Fruit fly (Drosophila melanogaster) Kc167 (cell line): ENCODE results near the gene sle.
"Not testable (repeated sequence)": the region's sequence is repeated elsewhere in the genome, so short reads cannot be mapped to it uniquely, and the experiment has no call there.

Source experiments
- Myc ChIP-seq: fragments of >200 bp; optimal IDR thresholded peaks from 2 replicates; lab custom pipeline; 2017; ENCODE audit warnings: missing external identifiers
- Sin3A ChIP-seq: fragments of >200 bp; optimal IDR thresholded peaks from 2 replicates; lab custom pipeline; 2018; ENCODE audit warnings: missing external identifiers
- h ChIP-seq: fragments of >200 bp; optimal IDR thresholded peaks from 3 replicates; lab custom pipeline; 2018; ENCODE audit warnings: missing external identifiers
- insv ChIP-seq: fragments of >200 bp; optimal IDR thresholded peaks from 3 replicates; lab custom pipeline; 2018; ENCODE audit warnings: missing external identifiers
- psq ChIP-seq: fragments of >200 bp; optimal IDR thresholded peaks from 2 replicates; lab custom pipeline; 2017; ENCODE audit warnings: missing external identifiers
- ttk ChIP-seq: sonication (Bioruptor generic); optimal IDR thresholded peaks from 2 replicates; lab custom pipeline; 2017; ENCODE audit warnings: missing external identifiers

The sle gene

dm6 chr3R:10332823-10333263, at the start of gene sle:
sle (plus strand) TSS chr3R:10333115.
- TF ChIP-seq Sin3A (no peak), h (no peak), insv (no peak), psq (lab: Kevin White, UChicago) (no peak), Myc (lab: Kevin White, UChicago) (no peak), ttk (no peak)

- TF ChIP-seq ttk, result no peak
These were observed 48.7 kb upstream of the sle start for dm6 chr3R:10284169-10284568.

dm6 chr3R:10311076-10311744, 21.7 kb upstream of the sle start, which contains the start of gene CG6293:
CG6293 (minus strand) TSS chr3R:10311613.
- TF ChIP-seq Sin3A (no peak), psq (lab: Kevin White, UChicago) (no peak), insv (no peak), h (no peak), ttk (no peak), Myc (lab: Kevin White, UChicago) (no peak)

- TF ChIP-seq h, result no peak
- TF ChIP-seq psq (lab: Kevin White, UChicago), result no peak
- TF ChIP-seq Myc (lab: Kevin White, UChicago), result no peak
- TF ChIP-seq ttk, result no peak
- TF ChIP-seq insv, result no peak
- no peak for TF ChIP-seq Sin3A
These were observed 21.2 kb upstream of the sle start for dm6 chr3R:10311745-10312088.

dm6 chr3R:10330734-10331642, 1.9 kb upstream of the sle start, which contains the start of the genes Bruce and CG12818:
Bruce (minus strand) TSS chr3R:10331353.
CG12818 (plus strand) TSS chr3R:10331581.
- TF ChIP-seq insv, result no peak
- TF ChIP-seq Sin3A, result no peak
- TF ChIP-seq psq (lab: Kevin White, UChicago), result peak; percentile 84

dm6 chr3R:10338042-10338441, 5.1 kb downstream of the sle start, which contains the start of gene CG12592:
CG12592 (plus strand) TSS chr3R:10338342.
- TF ChIP-seq h, insv, ttk: not testable (repeated sequence)

dm6 chr3R:10340649-10341048, 7.7 kb downstream of the sle start, which contains the start of gene CG18545:
CG18545 (plus strand) TSS chr3R:10340949.
- not testable (repeated sequence) for TF ChIP-seq psq (lab: Kevin White, UChicago); insv; Sin3A

dm6 chr3R:10348461-10348860, 15.5 kb downstream of the sle start, which contains the start of gene CG31406:
CG31406 (plus strand) TSS chr3R:10348761.
- not testable (repeated sequence) for TF ChIP-seq Sin3A; h; Myc (lab: Kevin White, UChicago)

- TF ChIP-seq Sin3A (no peak), h (no peak), ttk (no peak), insv (no peak), Myc (lab: Kevin White, UChicago) (no peak), psq (lab: Kevin White, UChicago) (no peak)
These were observed 17.1 kb downstream of the sle start, which contains the start of gene jumu for dm6 chr3R:10349987-10350386. jumu (plus strand) TSS chr3R:10350182.

- no peak for TF ChIP-seq h
- TF ChIP-seq psq (lab: Kevin White, UChicago), result no peak
- no peak for TF ChIP-seq Myc (lab: Kevin White, UChicago)
- TF ChIP-seq insv, result no peak
- TF ChIP-seq Sin3A, result no peak
- no peak for TF ChIP-seq ttk
These were observed 18.1 kb downstream of the sle start for dm6 chr3R:10350741-10351629.

dm6 chr3R:10351960-10352458, 19.1 kb downstream of the sle start:
- no peak for TF ChIP-seq Sin3A
- TF ChIP-seq h, result no peak
- no peak for TF ChIP-seq psq (lab: Kevin White, UChicago)
- no peak for TF ChIP-seq insv
- no peak for TF ChIP-seq ttk
- TF ChIP-seq Myc (lab: Kevin White, UChicago), result no peak

- TF ChIP-seq ttk, result no peak
These were observed 19.9 kb downstream of the sle start for dm6 chr3R:10352844-10353243.
